Worm (Caenorhabditis elegans) whole organism, L2 larva: ENCODE data around the gene C14A4.8.

Source experiments
- F13H6.1 ChIP-seq: sonication (generic microtip); optimal IDR thresholded peaks from 2 replicates; lab custom pipeline; 2016; ENCODE audit warnings: missing genetic modification characterization, missing compliant biosample characterization
- R02D3.7 ChIP-seq: fragments of 150-350 bp; optimal IDR thresholded peaks from 2 replicates; lab custom pipeline; 2014; ENCODE audit warnings: missing biosample characterization, missing genetic modification characterization
- alr-1 ChIP-seq: fragments of 150-350 bp; optimal IDR thresholded peaks from 2 replicates; lab custom pipeline; 2014; ENCODE audit warnings: missing biosample characterization, missing genetic modification characterization
- aly-2 ChIP-seq: fragments of 150-350 bp; optimal IDR thresholded peaks from 2 replicates; lab custom pipeline; 2014; ENCODE audit warnings: missing biosample characterization, missing genetic modification characterization
- ama-1 ChIP-seq: fragments of 150-350 bp; optimal IDR thresholded peaks from 2 replicates; lab custom pipeline; 2018; ENCODE audit warnings: inconsistent platforms
- blmp-1 ChIP-seq: sonication (generic microtip); optimal IDR thresholded peaks from 2 replicates; lab custom pipeline; 2017; ENCODE audit warnings: missing genetic modification characterization, mild to moderate bottlenecking, missing compliant biosample characterization, antibody characterized with exemption, moderate library complexity; ENCODE audit not compliant: insufficient read depth
- ceh-16 ChIP-seq: fragments of 150-350 bp; optimal IDR thresholded peaks from 2 replicates; lab custom pipeline; 2014; ENCODE audit warnings: missing biosample characterization, missing genetic modification characterization
- ceh-82 ChIP-seq: fragments of 150-350 bp; optimal IDR thresholded peaks from 2 replicates; lab custom pipeline; 2014; ENCODE audit warnings: missing biosample characterization, missing genetic modification characterization
- crh-2 ChIP-seq: sonication (generic microtip); optimal IDR thresholded peaks from 2 replicates; lab custom pipeline; 2017; ENCODE audit warnings: missing biosample characterization, missing genetic modification characterization
- dmd-4 ChIP-seq: sonication (generic microtip); optimal IDR thresholded peaks from 2 replicates; lab custom pipeline; 2017; ENCODE audit warnings: missing biosample characterization, missing genetic modification characterization
- elt-3 ChIP-seq: sonication (generic microtip); optimal IDR thresholded peaks from 2 replicates; lab custom pipeline; 2017; ENCODE audit warnings: missing biosample characterization, missing genetic modification characterization
- fos-1 ChIP-seq: fragments of 150-350 bp; optimal IDR thresholded peaks from 2 replicates; lab custom pipeline; 2014; ENCODE audit warnings: missing biosample characterization, missing genetic modification characterization
- gmeb-1 ChIP-seq: fragments of 150-350 bp; optimal IDR thresholded peaks from 2 replicates; lab custom pipeline; 2014; ENCODE audit warnings: missing biosample characterization, missing genetic modification characterization
- lin-13 ChIP-seq: fragments of 150-350 bp; optimal IDR thresholded peaks from 2 replicates; lab custom pipeline; 2014; ENCODE audit warnings: missing biosample characterization, missing genetic modification reagents, missing genetic modification characterization
- lsy-2 ChIP-seq, 2 experiments: fragments of 150-350 bp in 1 of 2; sonication (generic microtip) in 1 of 2; optimal IDR thresholded peaks; 2 replicates each; lab custom pipeline; 2014 to 2017; ENCODE audit warnings: missing biosample characterization in 2 of 2, missing genetic modification characterization in 2 of 2
- mab-5 ChIP-seq: fragments of 150-350 bp; optimal IDR thresholded peaks from 2 replicates; lab custom pipeline; 2014; ENCODE audit warnings: missing biosample characterization, missing genetic modification characterization
- mbf-1 ChIP-seq: sonication (generic microtip); optimal IDR thresholded peaks from 2 replicates; lab custom pipeline; 2017; ENCODE audit warnings: missing biosample characterization, missing genetic modification characterization
- mdl-1 ChIP-seq, 2 experiments: fragments of 150-350 bp in 1 of 2; sonication (generic microtip) in 1 of 2; optimal IDR thresholded peaks; 2 replicates each; lab custom pipeline; 2017; ENCODE audit warnings: missing biosample characterization in 2 of 2, missing genetic modification characterization in 2 of 2
- nhr-10 ChIP-seq: sonication (generic microtip); optimal IDR thresholded peaks from 2 replicates; lab custom pipeline; 2017; ENCODE audit warnings: missing biosample characterization, missing genetic modification characterization
- nhr-12 ChIP-seq: fragments of 150-350 bp; optimal IDR thresholded peaks from 2 replicates; lab custom pipeline; 2014; ENCODE audit warnings: missing biosample characterization, missing genetic modification characterization
- nhr-129 ChIP-seq: fragments of 150-350 bp; optimal IDR thresholded peaks from 2 replicates; lab custom pipeline; 2014; ENCODE audit warnings: missing biosample characterization, missing genetic modification characterization
- nhr-21 ChIP-seq: fragments of 150-350 bp; optimal IDR thresholded peaks from 2 replicates; lab custom pipeline; 2014; ENCODE audit warnings: missing biosample characterization, missing genetic modification characterization
- nhr-23 ChIP-seq: fragments of 150-350 bp; optimal IDR thresholded peaks from 2 replicates; lab custom pipeline; 2014; ENCODE audit warnings: missing biosample characterization, missing genetic modification reagents, missing genetic modification characterization
- nhr-237 ChIP-seq: fragments of 150-350 bp; optimal IDR thresholded peaks from 2 replicates; lab custom pipeline; 2014; ENCODE audit warnings: missing biosample characterization, missing genetic modification characterization
- nhr-6 ChIP-seq: fragments of 150-350 bp; optimal IDR thresholded peaks from 2 replicates; lab custom pipeline; 2014; ENCODE audit warnings: missing biosample characterization, missing genetic modification characterization
- nhr-77 ChIP-seq: fragments of 150-350 bp; optimal IDR thresholded peaks from 2 replicates; lab custom pipeline; 2014; ENCODE audit warnings: missing biosample characterization, missing genetic modification characterization
- peb-1 ChIP-seq: fragments of 150-350 bp; optimal IDR thresholded peaks from 2 replicates; lab custom pipeline; 2014; ENCODE audit warnings: missing biosample characterization, missing genetic modification characterization
- sma-3 ChIP-seq: sonication (generic microtip); optimal IDR thresholded peaks from 2 replicates; lab custom pipeline; 2016; ENCODE audit warnings: missing genetic modification reagents, missing genetic modification characterization, missing compliant biosample characterization
- snpc-4 ChIP-seq: fragments of 150-350 bp; optimal IDR thresholded peaks from 2 replicates; lab custom pipeline; 2014; ENCODE audit warnings: missing biosample characterization, missing genetic modification characterization
- unc-55 ChIP-seq: fragments of 150-350 bp; sonication (generic microtip); optimal IDR thresholded peaks from 3 replicates; lab custom pipeline; 2014; ENCODE audit warnings: missing biosample characterization, missing genetic modification reagents, missing genetic modification characterization
- unc-62 ChIP-seq: fragments of 150-350 bp; optimal IDR thresholded peaks from 2 replicates; lab custom pipeline; 2014; ENCODE audit warnings: missing biosample characterization, missing genetic modification reagents, missing genetic modification characterization
- ztf-1 ChIP-seq: fragments of 200-800 bp; sonication (Bioruptor generic); conservative IDR thresholded peaks from 2 replicates; pipeline ENCODE4 v1.3.6; 2022; ENCODE audit warnings: missing genetic modification characterization, missing compliant biosample characterization
- ztf-4 ChIP-seq: fragments of 150-350 bp; optimal IDR thresholded peaks from 2 replicates; lab custom pipeline; 2014; ENCODE audit warnings: missing biosample characterization, missing genetic modification characterization

C14A4.8 gene

ce11 chrII:10602184-10602583, 4.2 kb upstream of the C14A4.8 start, which contains the start of gene srv-2:
TSS of gene srv-2 (minus strand) at chrII:10602284.
- TF ChIP-seq ama-1 (lab: Kevin White, UChicago) (no peak), nhr-237 (tag; lab: Kevin White, UChicago) (no peak), unc-55 (GFP tag; lab: Kevin White, UChicago) (no peak), R02D3.7 (no peak), gmeb-1 (no peak), ztf-1 (GFP tag; lab: Robert Waterston, UW) (no peak), dmd-4 (no peak), unc-62 (GFP tag; lab: Kevin White, UChicago) (no peak), alr-1 (tag; lab: Kevin White, UChicago) (no peak), lsy-2 (tag; optimal IDR thresholded peaks at IDR 0.05; lab: Kevin White, UChicago) (no peak)

- no peak for TF ChIP-seq mdl-1 (tag; optimal IDR thresholded peaks at IDR 0.05; lab: Kevin White, UChicago)
- no peak for TF ChIP-seq gmeb-1
- TF ChIP-seq blmp-1 (tag; lab: Kevin White, UChicago) = peak; percentile 26
- no peak for TF ChIP-seq snpc-4 (tag; lab: Kevin White, UChicago)
- TF ChIP-seq nhr-237 (tag; lab: Kevin White, UChicago) = no peak
- no peak for TF ChIP-seq ceh-82 (tag; lab: Kevin White, UChicago)
- no peak for TF ChIP-seq R02D3.7
- TF ChIP-seq, all 48 proteins: peak for 1
These were observed 1.0 kb upstream of the C14A4.8 start, which contains the start of gene C14A4.9 for ce11 chrII:10598970-10599369. TSS of gene C14A4.9 (plus strand) at chrII:10599337.

- TF ChIP-seq fos-1 (tag; lab: Kevin White, UChicago) (peak; percentile 37), F13H6.1 (tag; lab: Kevin White, UChicago) (no peak)
These were observed 1.5 kb downstream of the C14A4.8 start, which contains the start of gene C14A4.7 for ce11 chrII:10596462-10596861. TSS of gene C14A4.7 (minus strand) at chrII:10596562.

- TF ChIP-seq nhr-6 (tag; lab: Kevin White, UChicago) (no peak), fos-1 (tag; lab: Kevin White, UChicago) (peak; percentile 74), crh-2 (tag; lab: Kevin White, UChicago) (peak; percentile 54)
These were observed 3.2 kb downstream of the C14A4.8 start, which contains the start of gene C14A4.6 for ce11 chrII:10594758-10595157. TSS of gene C14A4.6 (minus strand) at chrII:10594776.

- TF ChIP-seq ztf-1 (GFP tag; lab: Robert Waterston, UW) = no peak
- TF ChIP-seq elt-3 (tag; lab: Kevin White, UChicago) = no peak
- TF ChIP-seq nhr-10 (tag; lab: Kevin White, UChicago) = no peak
- TF ChIP-seq peb-1 (tag; lab: Kevin White, UChicago) = no peak
- no peak for TF ChIP-seq blmp-1 (tag; lab: Kevin White, UChicago)
- TF ChIP-seq lsy-2 (tag; optimal IDR thresholded peaks at IDR 0.05; lab: Kevin White, UChicago) = no peak
- TF ChIP-seq nhr-77 (tag; lab: Kevin White, UChicago) = no peak
- no peak for TF ChIP-seq nhr-6 (tag; lab: Kevin White, UChicago)
- TF ChIP-seq lin-13 (GFP tag; lab: Kevin White, UChicago) = no peak
- TF ChIP-seq sma-3 = no peak
- TF ChIP-seq nhr-129 (tag; lab: Kevin White, UChicago) = no peak
- TF ChIP-seq nhr-23 = no peak
- no peak for TF ChIP-seq nhr-12 (tag; lab: Kevin White, UChicago)
These were observed 3.6 kb downstream of the C14A4.8 start for ce11 chrII:10594312-10594711.

ce11 chrII:10592452-10592851, 5.5 kb downstream of the C14A4.8 start, which contains the start of gene crn-5:
TSS of gene crn-5 (plus strand) at chrII:10592752.
- TF ChIP-seq nhr-21 (tag; lab: Kevin White, UChicago) (no peak), F13H6.1 (tag; lab: Kevin White, UChicago) (no peak), mbf-1 (no peak), mdl-1 (tag; optimal IDR thresholded peaks at IDR 0.05; lab: Kevin White, UChicago) (no peak), mab-5 (tag; lab: Kevin White, UChicago) (no peak), ceh-16 (tag; lab: Kevin White, UChicago) (no peak), nhr-129 (tag; lab: Kevin White, UChicago) (no peak), nhr-10 (tag; lab: Kevin White, UChicago) (no peak), sma-3 (no peak), gmeb-1 (no peak), ztf-4 (tag; lab: Kevin White, UChicago) (no peak), nhr-6 (tag; lab: Kevin White, UChicago) (no peak), aly-2 (tag; lab: Kevin White, UChicago) (no peak)
